Worm (Caenorhabditis elegans) whole organism, L1 larva: Measurements from ENCODE around the gene R08D7.4.

ENCODE experiments used
- C04F5.9 ChIP-seq: sonication (generic microtip); optimal IDR thresholded peaks from 2 replicates; lab custom pipeline; 2016; ENCODE audit warnings: missing genetic modification characterization, missing compliant biosample characterization
- C16A3.4 ChIP-seq: fragments of 150-350 bp; optimal IDR thresholded peaks from 2 replicates; lab custom pipeline; 2014; ENCODE audit warnings: missing biosample characterization, missing genetic modification characterization
- Y116A8C.19 ChIP-seq: sonication (generic microtip); optimal IDR thresholded peaks from 2 replicates; lab custom pipeline; 2016; ENCODE audit warnings: missing compliant biosample characterization, missing genetic modification characterization, borderline replicate concordance
- aha-1 ChIP-seq: fragments of 150-350 bp; optimal IDR thresholded peaks from 2 replicates; lab custom pipeline; 2014; ENCODE audit warnings: missing biosample characterization, missing genetic modification characterization
- alr-1 ChIP-seq: fragments of 200-800 bp; sonication (Bioruptor generic); optimal IDR thresholded peaks from 2 replicates; lab custom pipeline; 2018; ENCODE audit warnings: borderline replicate concordance, mild to moderate bottlenecking, missing genetic modification characterization, missing compliant biosample characterization
- blmp-1 ChIP-seq: fragments of 150-350 bp; optimal IDR thresholded peaks from 2 replicates; lab custom pipeline; 2014; ENCODE audit warnings: missing biosample characterization, missing genetic modification characterization
- ceh-63 ChIP-seq: fragments of 200-800 bp; sonication (Bioruptor generic); optimal IDR thresholded peaks from 2 replicates; lab custom pipeline; 2018; ENCODE audit warnings: mild to moderate bottlenecking, missing genetic modification characterization, missing compliant biosample characterization
- ceh-88 ChIP-seq: fragments of 200-800 bp; sonication (Bioruptor generic); IDR thresholded peaks from 2 replicates; pipeline ENCODE4 v1.3.6; 2022; ENCODE audit warnings: missing genetic modification characterization, missing compliant biosample characterization
- ces-1 ChIP-seq: fragments of 150-350 bp; optimal IDR thresholded peaks from 2 replicates; lab custom pipeline; 2014; ENCODE audit warnings: missing biosample characterization, missing genetic modification reagents, missing genetic modification characterization
- dpl-1 ChIP-seq, 3 experiments: fragments of 150-350 bp in 2 of 3; sonication (generic microtip) in 1 of 3; optimal IDR thresholded peaks; 2 replicates each; lab custom pipeline; 2014 to 2017; ENCODE audit warnings: missing biosample characterization in 3 of 3, missing genetic modification characterization in 3 of 3, missing genetic modification reagents in 3 of 3
- dsc-1 ChIP-seq: sonication (generic microtip); optimal IDR thresholded peaks from 2 replicates; lab custom pipeline; 2016; ENCODE audit warnings: mild to moderate bottlenecking, missing genetic modification characterization, missing compliant biosample characterization
- egl-27 ChIP-seq, 2 experiments: fragments of 150-350 bp in 1 of 2; sonication (generic microtip); optimal IDR thresholded peaks; 3 replicates each; lab custom pipeline; 2017 to 2018; ENCODE audit warnings: missing biosample characterization in 2 of 2, missing genetic modification characterization in 2 of 2, missing genetic modification reagents in 2 of 2
- elt-2 ChIP-seq: sonication (generic microtip); optimal IDR thresholded peaks from 2 replicates; lab custom pipeline; 2016; ENCODE audit warnings: missing genetic modification characterization, mild to moderate bottlenecking, inconsistent platforms, missing compliant biosample characterization, missing genetic modification reagents
- elt-3 ChIP-seq, 6 experiments: fragments of 150-350 bp in 1 of 6; sonication (generic microtip); optimal IDR thresholded peaks; 2 replicates each; lab custom pipeline; 2017 to 2018; ENCODE audit warnings: missing biosample characterization in 6 of 6, missing genetic modification characterization in 6 of 6, inconsistent platforms in 1 of 6
- ets-5 ChIP-seq: fragments of 200-800 bp; sonication (Bioruptor generic); IDR thresholded peaks from 2 replicates; pipeline ENCODE4 v1.3.6; 2022; ENCODE audit warnings: missing genetic modification characterization, missing compliant biosample characterization
- fkh-10 ChIP-seq: sonication (generic microtip); optimal IDR thresholded peaks from 2 replicates; lab custom pipeline; 2017; ENCODE audit warnings: missing biosample characterization, missing genetic modification reagents, missing genetic modification characterization
- fos-1 ChIP-seq: fragments of 150-350 bp; optimal IDR thresholded peaks from 2 replicates; lab custom pipeline; 2014; ENCODE audit warnings: missing biosample characterization, missing genetic modification characterization
- grh-1 ChIP-seq: fragments of 200-800 bp; sonication (Bioruptor generic); IDR thresholded peaks from 2 replicates; pipeline ENCODE4 v1.3.6; 2022; ENCODE audit warnings: missing genetic modification reagents, missing genetic modification characterization, missing compliant biosample characterization
- hlh-4 ChIP-seq: sonication (generic microtip); optimal IDR thresholded peaks from 2 replicates; lab custom pipeline; 2016; ENCODE audit warnings: mild to moderate bottlenecking, missing genetic modification characterization, missing compliant biosample characterization
- jun-1 ChIP-seq: fragments of 150-350 bp; optimal IDR thresholded peaks from 2 replicates; lab custom pipeline; 2014; ENCODE audit warnings: missing biosample characterization, missing genetic modification reagents, missing genetic modification characterization
- lin-14 ChIP-seq: fragments of 200-800 bp; sonication (Bioruptor generic); optimal IDR thresholded peaks from 2 replicates; lab custom pipeline; 2018; ENCODE audit warnings: mild to moderate bottlenecking, missing genetic modification characterization, moderate library complexity, missing compliant biosample characterization
- lin-35 ChIP-seq, 2 experiments: fragments of 150-350 bp; optimal IDR thresholded peaks; 2 replicates each; lab custom pipeline; 2014; ENCODE audit warnings: missing biosample characterization in 2 of 2, missing genetic modification characterization in 2 of 2, missing genetic modification reagents in 2 of 2
- lin-39 ChIP-seq: fragments of 150-350 bp; optimal IDR thresholded peaks from 2 replicates; lab custom pipeline; 2014; ENCODE audit warnings: missing biosample characterization, missing genetic modification reagents, missing genetic modification characterization
- lir-3 ChIP-seq: sonication (generic microtip); optimal IDR thresholded peaks from 2 replicates; lab custom pipeline; 2016; ENCODE audit warnings: mild to moderate bottlenecking, missing genetic modification characterization, moderate library complexity, missing compliant biosample characterization; ENCODE audit not compliant: poor library complexity
- lsy-2 ChIP-seq, 2 experiments: fragments of 150-350 bp; optimal IDR thresholded peaks; 2 replicates each; lab custom pipeline; 2014; ENCODE audit warnings: missing biosample characterization in 2 of 2, missing genetic modification characterization in 2 of 2
- nhr-20 ChIP-seq: sonication (generic microtip); optimal IDR thresholded peaks from 2 replicates; lab custom pipeline; 2016; ENCODE audit warnings: mild to moderate bottlenecking, missing genetic modification characterization, missing compliant biosample characterization
- nhr-47 ChIP-seq: sonication (generic microtip); optimal IDR thresholded peaks from 2 replicates; lab custom pipeline; 2016; ENCODE audit warnings: mild to moderate bottlenecking, missing genetic modification characterization, moderate library complexity, missing compliant biosample characterization
- nhr-71 ChIP-seq: sonication (generic microtip); optimal IDR thresholded peaks from 2 replicates; lab custom pipeline; 2016; ENCODE audit warnings: mild to moderate bottlenecking, missing genetic modification characterization, moderate library complexity, missing compliant biosample characterization
- nhr-76 ChIP-seq: sonication (generic microtip); optimal IDR thresholded peaks from 2 replicates; lab custom pipeline; 2017; ENCODE audit warnings: missing biosample characterization, missing genetic modification characterization
- nhr-77 ChIP-seq: fragments of 150-350 bp; optimal IDR thresholded peaks from 2 replicates; lab custom pipeline; 2014; ENCODE audit warnings: missing biosample characterization, missing genetic modification characterization
- nhr-84 ChIP-seq: sonication (generic microtip); optimal IDR thresholded peaks from 2 replicates; lab custom pipeline; 2017; ENCODE audit warnings: missing biosample characterization, missing genetic modification characterization
- nhr-90 ChIP-seq: sonication (generic microtip); optimal IDR thresholded peaks from 2 replicates; lab custom pipeline; 2016; ENCODE audit warnings: mild to moderate bottlenecking, missing genetic modification characterization, missing compliant biosample characterization; ENCODE audit not compliant: poor library complexity
- rnt-1 ChIP-seq: sonication (generic microtip); optimal IDR thresholded peaks from 2 replicates; lab custom pipeline; 2016; ENCODE audit warnings: mild to moderate bottlenecking, missing genetic modification characterization, moderate library complexity, missing compliant biosample characterization
- skn-1 ChIP-seq: fragments of 150-350 bp; optimal IDR thresholded peaks from 2 replicates; lab custom pipeline; 2014; ENCODE audit warnings: missing biosample characterization, missing genetic modification characterization
- sox-4 ChIP-seq: sonication (generic microtip); optimal IDR thresholded peaks from 2 replicates; lab custom pipeline; 2016; ENCODE audit warnings: missing genetic modification characterization, missing compliant biosample characterization
- sup-37 ChIP-seq: fragments of 200-800 bp; sonication (Bioruptor generic); optimal IDR thresholded peaks from 2 replicates; lab custom pipeline; 2018; ENCODE audit warnings: mild to moderate bottlenecking, missing genetic modification characterization, missing compliant biosample characterization
- swsn-7 ChIP-seq: sonication (generic microtip); optimal IDR thresholded peaks from 2 replicates; lab custom pipeline; 2016; ENCODE audit warnings: missing genetic modification characterization, missing compliant biosample characterization
- tbx-2 ChIP-seq: sonication (generic microtip); optimal IDR thresholded peaks from 2 replicates; lab custom pipeline; 2016; ENCODE audit warnings: missing genetic modification characterization, missing compliant biosample characterization
- unc-30 ChIP-seq: sonication (generic microtip); optimal IDR thresholded peaks from 2 replicates; lab custom pipeline; 2017; ENCODE audit warnings: missing biosample characterization, missing genetic modification characterization
- unc-62 ChIP-seq: fragments of 150-350 bp; optimal IDR thresholded peaks from 2 replicates; lab custom pipeline; 2014; ENCODE audit warnings: missing biosample characterization, missing genetic modification reagents, missing genetic modification characterization
- xbp-1 ChIP-seq: sonication (generic microtip); optimal IDR thresholded peaks from 2 replicates; lab custom pipeline; 2016; ENCODE audit warnings: missing genetic modification characterization, missing compliant biosample characterization
- zag-1 ChIP-seq: fragments of 150-350 bp; optimal IDR thresholded peaks from 2 replicates; lab custom pipeline; 2014; ENCODE audit warnings: missing biosample characterization, missing genetic modification characterization
- zip-4 ChIP-seq: fragments of 200-800 bp; sonication (Bioruptor generic); optimal IDR thresholded peaks from 2 replicates; lab custom pipeline; 2018; ENCODE audit warnings: mild to moderate bottlenecking, missing genetic modification characterization, moderate library complexity, missing compliant biosample characterization
- ztf-11 ChIP-seq, 2 experiments: sonication (generic microtip); optimal IDR thresholded peaks; 2 replicates each; lab custom pipeline; 2016 to 2017; ENCODE audit warnings: missing genetic modification characterization in 2 of 2, missing biosample characterization in 1 of 2, missing compliant biosample characterization in 1 of 2
- ztf-4 ChIP-seq: fragments of 150-350 bp; optimal IDR thresholded peaks from 2 replicates; lab custom pipeline; 2014; ENCODE audit warnings: missing biosample characterization, missing genetic modification characterization

The R08D7.4 gene

DNA sequence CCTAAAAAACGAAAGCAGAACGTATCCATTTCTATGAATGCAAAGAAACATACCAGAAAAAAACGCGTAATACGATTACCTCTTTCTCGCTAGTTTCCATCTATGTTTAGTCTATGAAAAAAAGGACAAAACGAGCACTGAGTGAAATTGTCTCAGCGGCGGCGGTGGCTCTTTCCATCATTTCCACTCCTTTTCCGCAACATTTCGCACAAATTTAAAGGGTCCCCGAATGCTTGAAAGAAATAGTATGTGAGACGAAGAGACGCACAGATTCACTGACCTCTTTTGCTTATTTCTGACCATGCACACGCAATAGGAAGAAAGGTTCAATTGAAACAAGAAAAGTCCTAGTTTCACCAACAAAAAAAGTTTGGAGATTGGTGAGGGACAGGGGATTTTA, 25.4 kb upstream of the R08D7.4 start:
- no peak for TF ChIP-seq aha-1 (tag; lab: Kevin White, UChicago)
- TF ChIP-seq elt-3 (tag; optimal IDR thresholded peaks at IDR 0.05; lab: Kevin White, UChicago) = no peak
- TF ChIP-seq egl-27 (tag; optimal IDR thresholded peaks at IDR 0.05; lab: Kevin White, UChicago) = no peak
- TF ChIP-seq lsy-2 (tag; optimal IDR thresholded peaks at IDR 0.05; lab: Kevin White, UChicago) = no peak
- no peak for TF ChIP-seq ztf-11 (tag; optimal IDR thresholded peaks at IDR 0.05; lab: Kevin White, UChicago)
- TF ChIP-seq lin-14 = peak; percentile 62
- TF ChIP-seq ces-1 (GFP tag; lab: Kevin White, UChicago) = no peak
- TF ChIP-seq fkh-10 (GFP tag; lab: Kevin White, UChicago) = peak; percentile 49
- no peak for TF ChIP-seq zag-1
- no peak for TF ChIP-seq ceh-88
- no peak for TF ChIP-seq alr-1 (tag; lab: Kevin White, UChicago)
- TF ChIP-seq nhr-76 = no peak
- TF ChIP-seq nhr-77 (tag; lab: Kevin White, UChicago) = no peak
- TF ChIP-seq unc-30 (tag; lab: Kevin White, UChicago) = no peak
- TF ChIP-seq, all 84 proteins: peak for 2

DNA sequence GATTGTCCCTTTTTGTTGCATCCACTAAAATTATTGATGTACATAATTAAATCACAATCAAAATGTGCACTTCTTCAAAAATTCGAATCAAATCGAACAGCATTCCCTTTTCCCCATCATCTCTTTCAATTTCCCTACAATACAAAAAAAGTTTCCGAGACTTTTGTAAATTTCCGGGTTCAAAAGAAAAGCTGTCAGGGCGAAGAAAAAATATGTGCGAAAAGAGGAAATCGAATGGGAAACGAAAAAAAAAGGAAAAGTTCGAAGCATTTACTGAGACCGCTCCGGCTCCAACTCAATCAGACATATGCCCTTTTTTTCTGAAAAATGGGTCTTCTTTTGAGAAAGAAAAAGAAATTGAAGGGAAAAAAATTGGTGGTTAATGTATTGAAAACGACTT, 22.5 kb upstream of the R08D7.4 start:
- TF ChIP-seq lin-14 = peak; percentile 38
- no peak for TF ChIP-seq jun-1 (tag; lab: Kevin White, UChicago)
- peak; percentile 51 for TF ChIP-seq fkh-10 (GFP tag; lab: Kevin White, UChicago)
- no peak for TF ChIP-seq Y116A8C.19 (tag; lab: Kevin White, UChicago)

DNA sequence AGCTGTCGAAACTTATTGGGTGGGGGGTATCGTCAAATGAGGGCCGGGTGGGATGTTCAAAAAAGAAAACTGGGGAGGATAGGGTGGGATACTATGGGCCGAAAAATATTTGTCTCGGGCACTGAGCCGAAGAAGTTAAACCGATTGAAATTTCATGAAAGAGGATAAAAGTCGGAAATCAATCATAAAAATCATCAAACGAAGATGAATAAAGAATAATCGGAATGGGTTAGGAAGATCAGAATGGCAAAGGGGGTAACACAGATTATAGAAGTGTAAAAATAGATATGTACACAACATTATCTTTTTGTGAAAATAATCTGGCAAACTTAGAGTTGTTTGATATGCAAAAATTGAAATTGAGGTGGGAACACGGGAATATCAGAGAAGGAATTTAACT, 16.2 kb upstream of the R08D7.4 start:
- no peak for TF ChIP-seq swsn-7
- TF ChIP-seq fos-1 (tag; lab: Kevin White, UChicago) = no peak
- TF ChIP-seq skn-1 (tag; lab: Kevin White, UChicago) = no peak
- TF ChIP-seq nhr-47 (tag; lab: Kevin White, UChicago) = no peak
- no peak for TF ChIP-seq tbx-2 (tag; lab: Kevin White, UChicago)
- TF ChIP-seq ceh-88 = no peak
- no peak for TF ChIP-seq ets-5 (GFP tag; lab: Robert Waterston, UW)
- TF ChIP-seq ztf-4 (tag; lab: Kevin White, UChicago) = no peak
- no peak for TF ChIP-seq hlh-4 (tag; lab: Kevin White, UChicago)
- no peak for TF ChIP-seq lin-39
- no peak for TF ChIP-seq nhr-84 (tag; lab: Kevin White, UChicago)
- TF ChIP-seq unc-30 (tag; lab: Kevin White, UChicago) = no peak
- no peak for TF ChIP-seq unc-62
- no peak for TF ChIP-seq zip-4 (GFP tag; lab: Kevin White, UChicago)
- no peak for TF ChIP-seq nhr-20
- no peak for TF ChIP-seq grh-1
- TF ChIP-seq egl-27 (tag; optimal IDR thresholded peaks at IDR 0.05; lab: Kevin White, UChicago) = no peak
- TF ChIP-seq ces-1 (GFP tag; lab: Kevin White, UChicago) = no peak

DNA sequence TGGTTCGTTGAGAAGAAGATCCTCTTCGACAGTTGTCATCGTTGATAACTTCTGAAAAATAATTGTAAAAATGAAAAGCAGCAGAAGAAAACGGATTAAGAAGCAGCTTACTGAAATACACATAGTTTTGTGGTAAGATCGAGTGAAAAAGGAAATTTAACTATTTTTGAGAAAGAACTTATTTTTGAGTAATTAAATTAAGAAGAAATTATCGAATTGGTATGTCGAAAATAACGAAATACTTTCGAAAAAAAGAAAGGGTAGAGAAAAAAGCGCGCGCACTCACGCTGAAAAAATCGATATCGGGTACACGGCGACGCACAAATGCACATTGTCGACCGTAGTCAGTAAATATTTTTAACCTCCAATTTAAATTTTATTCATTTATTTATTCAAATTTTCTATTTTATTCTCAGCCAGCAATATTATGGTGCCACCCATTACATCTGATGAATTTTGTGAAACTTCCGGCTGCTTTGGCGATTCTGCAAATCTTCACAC, 15.5 kb upstream of the R08D7.4 start, which contains the start of the genes ZK643.5 and ZK643.2:
ZK643.5 (minus strand) TSS at position 51 of the 501 bp plus-strand sequence.
ZK643.2 (plus strand) TSS at position 395 of the 501 bp plus-strand sequence.
- TF ChIP-seq nhr-47 (tag; lab: Kevin White, UChicago) = peak; percentile 76
- TF ChIP-seq xbp-1 (tag; lab: Kevin White, UChicago) = peak; percentile 73
- peak; percentile 72 for TF ChIP-seq tbx-2 (tag; lab: Kevin White, UChicago)
- TF ChIP-seq ztf-4 (tag; lab: Kevin White, UChicago) = peak; percentile 11
- peak; percentile 80 for TF ChIP-seq nhr-71 (tag; lab: Kevin White, UChicago)
- TF ChIP-seq skn-1 (tag; lab: Kevin White, UChicago) = peak; percentile 71
- TF ChIP-seq hlh-4 (tag; lab: Kevin White, UChicago) = no peak
- peak in 1 of 2 experiments; percentile 7 for TF ChIP-seq ztf-11 (tag; optimal IDR thresholded peaks at IDR 0.05; lab: Kevin White, UChicago)
- TF ChIP-seq lir-3 (tag; lab: Kevin White, UChicago) = peak; percentile 68
- no peak for TF ChIP-seq elt-2 (tag; lab: Kevin White, UChicago)
- peak; percentile 61 for TF ChIP-seq dsc-1 (tag; lab: Kevin White, UChicago)
- TF ChIP-seq ceh-63 (GFP tag; lab: Kevin White, UChicago) = no peak
- TF ChIP-seq lin-35 (GFP tag; optimal IDR thresholded peaks at IDR 0.05; lab: Kevin White, UChicago) = peak; percentile 76 to 90
- no peak for TF ChIP-seq sox-4
- no peak for TF ChIP-seq lin-39
- no peak for TF ChIP-seq jun-1 (tag; lab: Kevin White, UChicago)
- TF ChIP-seq elt-3 (tag; optimal IDR thresholded peaks at IDR 0.05; lab: Kevin White, UChicago) = peak in 1 of 6 experiments; percentile 56
- TF ChIP-seq C04F5.9 (tag; lab: Kevin White, UChicago) = peak; percentile 44
- TF ChIP-seq dpl-1 (GFP tag; optimal IDR thresholded peaks at IDR 0.05; lab: Kevin White, UChicago) = peak; percentile 75 to 86 (median 79)
- TF ChIP-seq nhr-20 = peak; percentile 74
- peak; percentile 47 for TF ChIP-seq nhr-90 (tag; lab: Kevin White, UChicago)
- peak; percentile 68 for TF ChIP-seq rnt-1 (tag; lab: Kevin White, UChicago)
- peak; percentile 70 for TF ChIP-seq lin-14
- TF ChIP-seq sup-37 (GFP tag; lab: Kevin White, UChicago) = no peak
- peak; percentile 70 for TF ChIP-seq blmp-1 (tag; lab: Kevin White, UChicago)
- peak; percentile 66 for TF ChIP-seq C16A3.4
